Fruit fly (Drosophila melanogaster) whole organism, pupa: ENCODE results near the gene PpD3.

Experiments
- CG10348 ChIP-seq: fragments of 200-800 bp; sonication (Bioruptor generic); IDR thresholded peaks from 2 replicates; pipeline ENCODE4 v1.3.6; 2022; ENCODE audit warnings: missing biosample characterization, missing genetic modification characterization
- CG12605 ChIP-seq: fragments of 200-800 bp; sonication (Bioruptor generic); IDR thresholded peaks from 2 replicates; pipeline ENCODE4 v1.3.6; 2022; ENCODE audit warnings: missing biosample characterization, missing genetic modification characterization
- CG13204 ChIP-seq: fragments of 200-800 bp; sonication (Bioruptor generic); optimal IDR thresholded peaks from 2 replicates; lab custom pipeline; 2018; ENCODE audit warnings: missing biosample characterization, mild to moderate bottlenecking, missing genetic modification characterization, moderate library complexity
- CG14655 ChIP-seq: fragments of 200-800 bp; sonication (Bioruptor generic); optimal IDR thresholded peaks from 3 replicates; lab custom pipeline; 2017; ENCODE audit warnings: mild to moderate bottlenecking, missing biosample characterization, missing genetic modification reagents, missing genetic modification characterization
- CG15710 ChIP-seq: fragments of 200-800 bp; sonication (Bioruptor generic); optimal IDR thresholded peaks from 2 replicates; lab custom pipeline; 2018; ENCODE audit warnings: missing biosample characterization, mild to moderate bottlenecking, missing genetic modification characterization, moderate library complexity
- CG17806 ChIP-seq: fragments of 200-800 bp; sonication (Bioruptor generic); optimal IDR thresholded peaks from 2 replicates; lab custom pipeline; 2018; ENCODE audit warnings: missing biosample characterization, mild to moderate bottlenecking, missing genetic modification characterization, moderate library complexity
- CG32121 ChIP-seq: fragments of 200-800 bp; sonication (Bioruptor generic); IDR thresholded peaks from 2 replicates; pipeline ENCODE4 v1.3.6; 2022; ENCODE audit warnings: missing biosample characterization, missing genetic modification characterization
- CG34367 ChIP-seq: fragments of 200-800 bp; sonication (Bioruptor generic); optimal IDR thresholded peaks from 2 replicates; lab custom pipeline; 2018; ENCODE audit warnings: missing biosample characterization, mild to moderate bottlenecking, missing genetic modification characterization
- CG4496 ChIP-seq: fragments of 200-800 bp; sonication (Bioruptor generic); IDR thresholded peaks from 3 replicates; pipeline ENCODE4 v1.3.6; 2022; ENCODE audit warnings: missing biosample characterization, missing genetic modification characterization
- CG8159 ChIP-seq: fragments of 200-800 bp; sonication (Bioruptor generic); optimal IDR thresholded peaks from 3 replicates; lab custom pipeline; 2018; ENCODE audit warnings: missing biosample characterization, mild to moderate bottlenecking, missing genetic modification characterization, moderate library complexity
- CG8301 ChIP-seq: fragments of 200-800 bp; sonication (Bioruptor generic); optimal IDR thresholded peaks from 2 replicates; lab custom pipeline; 2018; ENCODE audit warnings: missing biosample characterization, mild to moderate bottlenecking, missing genetic modification characterization
- CG9948 ChIP-seq: fragments of 200-800 bp; sonication (Bioruptor generic); optimal IDR thresholded peaks from 2 replicates; lab custom pipeline; 2018; ENCODE audit warnings: missing biosample characterization, mild to moderate bottlenecking, missing genetic modification characterization, moderate library complexity
- D1 ChIP-seq: fragments of 200-800 bp; sonication (Bioruptor generic); optimal IDR thresholded peaks from 2 replicates; lab custom pipeline; 2018; ENCODE audit warnings: missing biosample characterization, mild to moderate bottlenecking, missing genetic modification characterization, moderate library complexity
- EcR ChIP-seq: fragments of 200-800 bp; sonication (Bioruptor generic); optimal IDR thresholded peaks from 3 replicates; lab custom pipeline; 2019; ENCODE audit warnings: missing biosample characterization, missing genetic modification characterization, mild to moderate bottlenecking, moderate library complexity, missing genetic modification reagents
- Ets98B ChIP-seq: fragments of 200-800 bp; sonication (Bioruptor generic); IDR thresholded peaks from 2 replicates; pipeline ENCODE4 v1.3.6; 2022; ENCODE audit warnings: missing biosample characterization, missing genetic modification characterization
- Pif1A ChIP-seq: fragments of 200-800 bp; sonication (Bioruptor generic); optimal IDR thresholded peaks from 3 replicates; lab custom pipeline; 2016; ENCODE audit warnings: missing biosample characterization, missing genetic modification characterization
- Pif1B ChIP-seq: fragments of 200-800 bp; sonication (Bioruptor generic); optimal IDR thresholded peaks from 3 replicates; lab custom pipeline; 2016; ENCODE audit warnings: missing biosample characterization, missing genetic modification characterization
- Snoo ChIP-seq: fragments of 200-800 bp; sonication (Bioruptor generic); optimal IDR thresholded peaks from 3 replicates; lab custom pipeline; 2017; ENCODE audit warnings: missing biosample characterization, mild to moderate bottlenecking, missing genetic modification characterization, inconsistent platforms
- fd96Ca ChIP-seq: fragments of 200-800 bp; sonication (Bioruptor generic); IDR thresholded peaks from 3 replicates; pipeline ENCODE4 v1.3.6; 2022; ENCODE audit warnings: missing biosample characterization, missing genetic modification characterization
- gl ChIP-seq: fragments of 200-800 bp; sonication (Bioruptor generic); optimal IDR thresholded peaks from 2 replicates; lab custom pipeline; 2018; ENCODE audit warnings: missing biosample characterization, mild to moderate bottlenecking, missing genetic modification characterization
- rn ChIP-seq: fragments of 200-800 bp; sonication (Bioruptor generic); IDR thresholded peaks from 2 replicates; pipeline ENCODE4 v1.3.6; 2022; ENCODE audit warnings: missing biosample characterization, missing genetic modification characterization

The PpD3 gene

dm6 chr3R:9784341-9785062 lies 36.8 kb downstream of the PpD3 start, which contains the start of the genes MtnA and CG8500:
TSS of gene MtnA (minus strand) at chr3R:9784370.
TSS of gene CG8500 (plus strand) at chr3R:9784653.
- TF ChIP-seq D1 (tag; lab: Kevin White, UChicago) (no peak), CG32121 (GFP tag; lab: Robert Waterston, UW) (no peak), CG10348 (GFP tag; lab: Robert Waterston, UW) (no peak), fd96Ca (GFP tag; lab: Robert Waterston, UW) (no peak), CG14655 (GFP tag; lab: Kevin White, UChicago) (no peak), CG4496 (GFP tag; lab: Robert Waterston, UW) (peak; percentile 64; the same call in 2 of the 3 replicates), CG12605 (GFP tag; lab: Robert Waterston, UW) (no peak), Ets98B (GFP tag; lab: Robert Waterston, UW) (peak; percentile 11; the same call in 1 of the 2 replicates), CG8159 (tag; lab: Kevin White, UChicago) (no peak), CG34367 (no peak)

dm6 chr3R:9791177-9791806 lies 43.6 kb downstream of the PpD3 start, which contains the start of the genes CG12945 and CG8507:
TSS of gene CG12945 (minus strand) at chr3R:9791221.
TSS of gene CG8507 (plus strand) at chr3R:9791483.
- TF ChIP-seq CG8301 (tag; lab: Kevin White, UChicago) = peak; percentile 28
- TF ChIP-seq Pif1A (GFP tag; lab: Kevin White, UChicago) = no peak
- peak; percentile 6 for TF ChIP-seq CG34367
- TF ChIP-seq Snoo (tag; lab: Kevin White, UChicago) = peak; percentile 25
- TF ChIP-seq CG13204 (GFP tag; lab: Kevin White, UChicago) = no peak
- TF ChIP-seq CG4496 (GFP tag; lab: Robert Waterston, UW) = no peak
- no peak for TF ChIP-seq CG14655 (GFP tag; lab: Kevin White, UChicago)
- TF ChIP-seq CG15710 = peak; percentile 52
- no peak for TF ChIP-seq fd96Ca (GFP tag; lab: Robert Waterston, UW)
- peak; percentile 91 for TF ChIP-seq EcR
- no peak for TF ChIP-seq Ets98B (GFP tag; lab: Robert Waterston, UW)
- peak; percentile 11 for TF ChIP-seq CG17806 (tag; lab: Kevin White, UChicago)
- peak; percentile 61 for TF ChIP-seq CG8159 (tag; lab: Kevin White, UChicago)
- TF ChIP-seq CG9948 (tag; lab: Kevin White, UChicago) = peak; percentile 29
- TF ChIP-seq CG10348 (GFP tag; lab: Robert Waterston, UW) = no peak
- no peak for TF ChIP-seq CG32121 (GFP tag; lab: Robert Waterston, UW)
- no peak for TF ChIP-seq Pif1B (GFP tag; lab: Kevin White, UChicago)
- no peak for TF ChIP-seq D1 (tag; lab: Kevin White, UChicago)
- no peak for TF ChIP-seq rn
- no peak for TF ChIP-seq gl (tag; lab: Kevin White, UChicago)
- TF ChIP-seq CG12605 (GFP tag; lab: Robert Waterston, UW) = no peak

- no peak for TF ChIP-seq CG4496 (GFP tag; lab: Robert Waterston, UW)
- TF ChIP-seq CG8159 (tag; lab: Kevin White, UChicago) = peak; percentile 35
- TF ChIP-seq gl (tag; lab: Kevin White, UChicago) = no peak
- TF ChIP-seq CG8301 (tag; lab: Kevin White, UChicago) = peak; percentile 25
- peak; percentile 34 for TF ChIP-seq CG17806 (tag; lab: Kevin White, UChicago)
- TF ChIP-seq CG34367 = no peak
- TF ChIP-seq EcR = peak; percentile 11
- no peak for TF ChIP-seq CG10348 (GFP tag; lab: Robert Waterston, UW)
- TF ChIP-seq CG9948 (tag; lab: Kevin White, UChicago) = no peak
- no peak for TF ChIP-seq Pif1A (GFP tag; lab: Kevin White, UChicago)
- no peak for TF ChIP-seq CG13204 (GFP tag; lab: Kevin White, UChicago)
- TF ChIP-seq Ets98B (GFP tag; lab: Robert Waterston, UW) = peak; percentile 20; the same call in 1 of the 2 replicates
- TF ChIP-seq Pif1B (GFP tag; lab: Kevin White, UChicago) = no peak
- no peak for TF ChIP-seq CG12605 (GFP tag; lab: Robert Waterston, UW)
- TF ChIP-seq CG15710 = peak; percentile 16
- peak; percentile 53; the same call in 1 of the 2 replicates for TF ChIP-seq CG32121 (GFP tag; lab: Robert Waterston, UW)
Observed at dm6 chr3R:9793018-9793417, 45.3 kb downstream of the PpD3 start, which contains the start of gene CG8516. TSS of gene CG8516 (plus strand) at chr3R:9793295.
